Worm (Caenorhabditis elegans) whole organism, late embryonic: ENCODE results near the gene ceh-57.

Source experiments
- F13H6.1 ChIP-seq: sonication (generic microtip); optimal IDR thresholded peaks from 2 replicates; lab custom pipeline; 2016; ENCODE audit warnings: missing genetic modification characterization, missing compliant biosample characterization
- K02D7.2 ChIP-seq: sonication (generic microtip); optimal IDR thresholded peaks from 2 replicates; lab custom pipeline; 2017; ENCODE audit warnings: mild to moderate bottlenecking, missing genetic modification characterization, missing compliant biosample characterization
- T23F11.4 ChIP-seq: fragments of 200-800 bp; sonication (Bioruptor generic); optimal IDR thresholded peaks from 2 replicates; lab custom pipeline; 2018; ENCODE audit warnings: mild to moderate bottlenecking, missing genetic modification characterization, missing compliant biosample characterization
- ahr-1 ChIP-seq: sonication (generic microtip); optimal IDR thresholded peaks from 2 replicates; lab custom pipeline; 2016; ENCODE audit warnings: missing genetic modification characterization, missing compliant biosample characterization
- ama-1 ChIP-seq: fragments of 150-350 bp; optimal IDR thresholded peaks from 2 replicates; lab custom pipeline; 2014
- ceh-14 ChIP-seq: sonication (generic microtip); optimal IDR thresholded peaks from 2 replicates; lab custom pipeline; 2016; ENCODE audit warnings: missing genotype, missing genetic modification characterization, missing compliant biosample characterization
- ceh-18 ChIP-seq: sonication (generic microtip); optimal IDR thresholded peaks from 2 replicates; lab custom pipeline; 2016; ENCODE audit warnings: missing genetic modification characterization, missing compliant biosample characterization
- ceh-2 ChIP-seq: sonication (generic microtip); optimal IDR thresholded peaks from 2 replicates; lab custom pipeline; 2016; ENCODE audit warnings: missing genotype, missing genetic modification characterization, missing compliant biosample characterization
- ceh-22 ChIP-seq: sonication (generic microtip); optimal IDR thresholded peaks from 2 replicates; lab custom pipeline; 2017; ENCODE audit warnings: missing biosample characterization, missing genetic modification characterization
- ceh-48 ChIP-seq: sonication (generic microtip); optimal IDR thresholded peaks from 2 replicates; lab custom pipeline; 2016; ENCODE audit warnings: missing genetic modification characterization, inconsistent platforms, missing compliant biosample characterization
- ceh-6 ChIP-seq: fragments of 200-800 bp; sonication (Bioruptor generic); optimal IDR thresholded peaks from 2 replicates; lab custom pipeline; 2018; ENCODE audit warnings: mild to moderate bottlenecking, missing genetic modification characterization, missing compliant biosample characterization
- ceh-9 ChIP-seq: sonication (generic microtip); optimal IDR thresholded peaks from 2 replicates; lab custom pipeline; 2016; ENCODE audit warnings: mild to moderate bottlenecking, missing genetic modification characterization, inconsistent platforms, missing compliant biosample characterization
- che-1 ChIP-seq: sonication (generic microtip); optimal IDR thresholded peaks from 2 replicates; lab custom pipeline; 2016; ENCODE audit warnings: mild to moderate bottlenecking, missing genetic modification characterization, missing compliant biosample characterization
- dmd-4 ChIP-seq: sonication (generic microtip); optimal IDR thresholded peaks from 2 replicates; lab custom pipeline; 2016; ENCODE audit warnings: borderline replicate concordance, missing genetic modification characterization, missing compliant biosample characterization
- dve-1 ChIP-seq: sonication (generic microtip); optimal IDR thresholded peaks from 2 replicates; lab custom pipeline; 2017; ENCODE audit warnings: antibody characterized with exemption, mild to moderate bottlenecking, missing genetic modification characterization, missing compliant biosample characterization
- elt-2 ChIP-seq: sonication (generic microtip); optimal IDR thresholded peaks from 2 replicates; lab custom pipeline; 2016; ENCODE audit warnings: missing genetic modification reagents, missing genetic modification characterization, missing compliant biosample characterization
- elt-4 ChIP-seq: sonication (generic microtip); optimal IDR thresholded peaks from 2 replicates; lab custom pipeline; 2016; ENCODE audit warnings: missing genetic modification characterization, missing compliant biosample characterization
- ets-4 ChIP-seq: sonication (generic microtip); optimal IDR thresholded peaks from 2 replicates; lab custom pipeline; 2016; ENCODE audit warnings: missing genetic modification characterization, missing compliant biosample characterization
- eyg-1 ChIP-seq: sonication (generic microtip); optimal IDR thresholded peaks from 2 replicates; lab custom pipeline; 2016; ENCODE audit warnings: missing genotype, missing genetic modification characterization, missing compliant biosample characterization
- fax-1 ChIP-seq: sonication (generic microtip); optimal IDR thresholded peaks from 2 replicates; lab custom pipeline; 2016; ENCODE audit warnings: missing genotype, missing genetic modification characterization, missing compliant biosample characterization
- fkh-10 ChIP-seq: fragments of 150-350 bp; optimal IDR thresholded peaks from 2 replicates; lab custom pipeline; 2014; ENCODE audit warnings: missing biosample characterization, missing genetic modification reagents, missing genetic modification characterization
- gmeb-2 ChIP-seq: sonication (generic microtip); optimal IDR thresholded peaks from 2 replicates; lab custom pipeline; 2016; ENCODE audit warnings: missing genetic modification characterization, inconsistent platforms, missing compliant biosample characterization
- hlh-13 ChIP-seq: fragments of 200-800 bp; sonication (Bioruptor generic); optimal IDR thresholded peaks from 2 replicates; lab custom pipeline; 2018; ENCODE audit warnings: mild to moderate bottlenecking, missing genetic modification characterization, missing compliant biosample characterization
- hlh-8 ChIP-seq: sonication (generic microtip); optimal IDR thresholded peaks from 2 replicates; lab custom pipeline; 2016; ENCODE audit warnings: missing genotype, missing genetic modification characterization, missing compliant biosample characterization
- lin-11 ChIP-seq: fragments of 200-800 bp; sonication (Bioruptor generic); optimal IDR thresholded peaks from 2 replicates; lab custom pipeline; 2018; ENCODE audit warnings: mild to moderate bottlenecking, missing genetic modification characterization, missing compliant biosample characterization
- madf-2 ChIP-seq: sonication (generic microtip); optimal IDR thresholded peaks from 2 replicates; lab custom pipeline; 2017; ENCODE audit warnings: missing genetic modification characterization, missing compliant biosample characterization
- nfya-1 ChIP-seq: sonication (generic microtip); optimal IDR thresholded peaks from 2 replicates; lab custom pipeline; 2017; ENCODE audit warnings: missing genetic modification characterization, mild to moderate bottlenecking, missing compliant biosample characterization, antibody characterized with exemption, moderate library complexity
- npax-4 ChIP-seq: sonication (generic microtip); optimal IDR thresholded peaks from 2 replicates; lab custom pipeline; 2016; ENCODE audit warnings: missing genetic modification characterization, missing compliant biosample characterization
- odd-2 ChIP-seq: sonication (generic microtip); optimal IDR thresholded peaks from 2 replicates; lab custom pipeline; 2017; ENCODE audit warnings: antibody characterized with exemption, mild to moderate bottlenecking, missing genetic modification characterization, missing compliant biosample characterization
- pag-3 ChIP-seq: sonication (generic microtip); optimal IDR thresholded peaks from 2 replicates; lab custom pipeline; 2016; ENCODE audit warnings: missing compliant biosample characterization, missing genetic modification characterization, borderline replicate concordance
- pat-9 ChIP-seq: fragments of 200-800 bp; sonication (Bioruptor generic); optimal IDR thresholded peaks from 2 replicates; lab custom pipeline; 2018; ENCODE audit warnings: mild to moderate bottlenecking, missing genetic modification characterization, moderate library complexity, missing compliant biosample characterization
- pha-4 ChIP-seq: fragments of 150-350 bp; optimal IDR thresholded peaks from 2 replicates; lab custom pipeline; 2018; ENCODE audit warnings: missing biosample characterization, missing genetic modification reagents, missing genetic modification characterization
- pqm-1 ChIP-seq: sonication (generic microtip); optimal IDR thresholded peaks from 2 replicates; lab custom pipeline; 2016; ENCODE audit warnings: missing genetic modification characterization, missing compliant biosample characterization
- sdc-2 ChIP-seq: sonication (generic microtip); optimal IDR thresholded peaks from 2 replicates; lab custom pipeline; 2016; ENCODE audit warnings: missing genotype, missing genetic modification characterization, missing compliant biosample characterization
- sox-2 ChIP-seq: fragments of 200-800 bp; sonication (Bioruptor generic); IDR thresholded peaks from 2 replicates; pipeline ENCODE4 v1.3.6; 2022; ENCODE audit warnings: missing genetic modification reagents, missing genetic modification characterization, missing compliant biosample characterization
- sox-4 ChIP-seq: sonication (generic microtip); optimal IDR thresholded peaks from 2 replicates; lab custom pipeline; 2017; ENCODE audit warnings: mild to moderate bottlenecking, missing genetic modification characterization, inconsistent platforms, missing compliant biosample characterization
- tbx-2 ChIP-seq: sonication (generic microtip); optimal IDR thresholded peaks from 2 replicates; lab custom pipeline; 2016; ENCODE audit warnings: missing genetic modification characterization, missing compliant biosample characterization
- tbx-7 ChIP-seq: sonication (generic microtip); optimal IDR thresholded peaks from 2 replicates; lab custom pipeline; 2016; ENCODE audit warnings: missing genotype, missing genetic modification characterization, missing compliant biosample characterization
- ttx-3 ChIP-seq: sonication (generic microtip); optimal IDR thresholded peaks from 2 replicates; lab custom pipeline; 2016; ENCODE audit warnings: missing genetic modification reagents, missing genetic modification characterization, missing compliant biosample characterization
- unc-3 ChIP-seq, 2 experiments: fragments of 200-800 bp in 1 of 2; sonication (Bioruptor generic) in 1 of 2; sonication (generic microtip) in 1 of 2; conservative IDR thresholded peaks in 1 of 2; optimal IDR thresholded peaks in 1 of 2; 2 replicates each; pipeline versions ENCODE4 v1.3.6 to Lab custom; 2016 to 2022; ENCODE audit warnings: missing compliant biosample characterization in 2 of 2, missing genetic modification characterization in 2 of 2, missing genetic modification reagents in 1 of 2
- unc-42 ChIP-seq: sonication (generic microtip); optimal IDR thresholded peaks from 2 replicates; lab custom pipeline; 2016; ENCODE audit warnings: missing genotype, missing genetic modification characterization, missing compliant biosample characterization
- unc-86 ChIP-seq: sonication (generic microtip); optimal IDR thresholded peaks from 2 replicates; lab custom pipeline; 2016; ENCODE audit warnings: missing genetic modification characterization, missing compliant biosample characterization
- ztf-16 ChIP-seq: sonication (generic microtip); optimal IDR thresholded peaks from 2 replicates; lab custom pipeline; 2017; ENCODE audit warnings: missing genetic modification characterization, missing compliant biosample characterization

The ceh-57 gene

DNA sequence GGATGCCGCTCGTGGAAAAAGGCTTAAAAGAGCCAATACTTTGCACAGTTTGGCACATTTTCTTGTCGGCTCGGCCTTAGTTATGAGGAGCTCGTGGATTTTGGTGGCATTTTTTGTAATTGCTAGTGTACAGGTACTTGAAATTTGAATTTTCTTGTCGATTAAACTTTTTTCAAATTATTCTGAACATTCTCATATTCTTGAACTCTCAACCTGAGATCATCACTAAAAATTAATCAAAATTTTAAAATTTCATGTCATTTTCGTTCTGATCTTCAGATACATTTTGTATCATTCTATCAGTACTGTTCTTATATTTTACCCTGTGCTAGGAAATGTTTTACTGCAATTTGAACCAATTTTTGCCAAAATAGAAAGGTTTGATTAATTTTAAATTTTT, 45.7 kb downstream of the ceh-57 start, which contains the start of gene idpp-4:
Gene idpp-4 (plus strand): TSS at position 51 of the 400 bp plus-strand sequence.
- TF ChIP-seq nfya-1 (no peak), unc-42 (no peak), tbx-7 (no peak), unc-3 (GFP tag; conservative IDR thresholded peaks at IDR 0.05; lab: Robert Waterston, UW) (no peak), unc-3 (tag; optimal IDR thresholded peaks at IDR 0.05; lab: Kevin White, UChicago) (no peak), odd-2 (no peak), tbx-2 (tag; lab: Kevin White, UChicago) (no peak), ceh-9 (tag; lab: Kevin White, UChicago) (no peak), hlh-13 (GFP tag; lab: Kevin White, UChicago) (no peak), npax-4 (tag; lab: Kevin White, UChicago) (no peak), F13H6.1 (no peak), pha-4 (tag; lab: Kevin White, UChicago) (no peak), elt-4 (no peak), pat-9 (tag; lab: Kevin White, UChicago) (no peak), pqm-1 (tag; lab: Kevin White, UChicago) (no peak), madf-2 (no peak), pag-3 (tag; lab: Kevin White, UChicago) (no peak), ceh-2 (tag; lab: Kevin White, UChicago) (no peak), sdc-2 (no peak), fkh-10 (GFP tag; lab: Kevin White, UChicago) (no peak)

- TF ChIP-seq ceh-18 (no peak), gmeb-2 (no peak), unc-86 (tag; lab: Kevin White, UChicago) (no peak), nfya-1 (no peak), ztf-16 (tag; lab: Kevin White, UChicago) (no peak)
Observed at ce11 chrII:10317007-10317406, 50.1 kb downstream of the ceh-57 start, which contains the start of gene M02G9.4. TSS of gene M02G9.4 (plus strand) at chrII:10317307.

- TF ChIP-seq ceh-2 (tag; lab: Kevin White, UChicago) = no peak
- TF ChIP-seq sox-4 (tag; lab: Kevin White, UChicago) = no peak
- TF ChIP-seq K02D7.2 = no peak
- TF ChIP-seq ceh-48 = no peak
- TF ChIP-seq ceh-14 (tag; lab: Kevin White, UChicago) = no peak
- no peak for TF ChIP-seq fax-1 (tag; lab: Kevin White, UChicago)
- TF ChIP-seq ceh-18 = no peak
- TF ChIP-seq T23F11.4 (GFP tag; lab: Kevin White, UChicago) = no peak
- TF ChIP-seq tbx-2 (tag; lab: Kevin White, UChicago) = no peak
- TF ChIP-seq npax-4 (tag; lab: Kevin White, UChicago) = no peak
- no peak for TF ChIP-seq ahr-1 (tag; lab: Kevin White, UChicago)
- no peak for TF ChIP-seq eyg-1 (tag; lab: Kevin White, UChicago)
Observed at ce11 chrII:10316119-10316518, 51.0 kb downstream of the ceh-57 start, which contains the start of gene gcy-5. TSS of gene gcy-5 (minus strand) at chrII:10316219.

DNA sequence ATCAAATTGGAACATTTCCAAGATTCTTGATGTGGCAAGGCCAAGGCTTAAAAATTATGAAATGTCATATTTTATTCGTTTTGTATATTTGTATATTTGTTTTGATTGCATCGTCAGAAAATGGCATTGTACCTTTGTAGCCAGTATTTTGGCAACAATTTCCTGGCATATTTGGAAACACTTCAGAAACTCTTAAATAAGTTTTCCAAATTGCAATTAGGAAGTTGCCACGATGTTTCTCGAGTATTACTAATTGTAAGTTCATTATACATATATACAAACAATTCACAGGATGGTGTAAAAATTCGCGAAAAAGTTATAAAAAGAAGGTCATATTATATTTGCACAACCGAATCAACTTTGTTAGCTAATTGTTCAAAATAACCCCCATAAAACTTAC, 51.8 kb downstream of the ceh-57 start, which contains the start of gene idpp-8:
Gene idpp-8 (plus strand): TSS at position 301 of the 400 bp plus-strand sequence.
- TF ChIP-seq dmd-4 (tag; lab: Kevin White, UChicago) (no peak), F13H6.1 (no peak), lin-11 (no peak), hlh-8 (no peak), che-1 (no peak), ceh-9 (tag; lab: Kevin White, UChicago) (no peak), dve-1 (tag; lab: Kevin White, UChicago) (no peak), ceh-22 (tag; lab: Kevin White, UChicago) (no peak), ttx-3 (tag; lab: Kevin White, UChicago) (no peak), ama-1 (lab: Kevin White, UChicago) (no peak), elt-2 (tag; lab: Kevin White, UChicago) (no peak), ets-4 (tag; lab: Kevin White, UChicago) (no peak), sox-2 (no peak), pqm-1 (tag; lab: Kevin White, UChicago) (no peak), tbx-2 (tag; lab: Kevin White, UChicago) (no peak), ceh-6 (no peak)
